Worm (Caenorhabditis elegans) whole organism, L4 larva: ENCODE measurements around the gene C45B2.2.

Experiments
- arid-1 ChIP-seq: fragments of 200-800 bp; sonication (Bioruptor generic); conservative IDR thresholded peaks from 2 replicates; pipeline ENCODE4 v1.3.6; 2022; ENCODE audit warnings: missing genetic modification reagents, missing genetic modification characterization, missing compliant biosample characterization
- ceh-82 ChIP-seq: sonication (generic microtip); optimal IDR thresholded peaks from 2 replicates; lab custom pipeline; 2017; ENCODE audit warnings: missing biosample characterization, missing genetic modification characterization
- dmd-6 ChIP-seq: fragments of 200-800 bp; sonication (Bioruptor generic); IDR thresholded peaks from 2 replicates; pipeline ENCODE4 v1.3.6; 2022; ENCODE audit warnings: missing genetic modification reagents, missing genetic modification characterization, missing compliant biosample characterization
- dve-1 ChIP-seq: sonication (generic microtip); optimal IDR thresholded peaks from 2 replicates; lab custom pipeline; 2017; ENCODE audit warnings: antibody characterized with exemption, mild to moderate bottlenecking, missing genetic modification characterization, missing compliant biosample characterization; ENCODE audit not compliant: insufficient read depth
- fkh-10 ChIP-seq: fragments of 150-350 bp; optimal IDR thresholded peaks from 2 replicates; lab custom pipeline; 2014; ENCODE audit warnings: missing biosample characterization, missing genetic modification reagents, missing genetic modification characterization
- fos-1 ChIP-seq: fragments of 150-350 bp; optimal IDR thresholded peaks from 2 replicates; lab custom pipeline; 2014; ENCODE audit warnings: missing biosample characterization, missing genetic modification characterization
- lin-13 ChIP-seq: fragments of 150-350 bp; optimal IDR thresholded peaks from 2 replicates; lab custom pipeline; 2014; ENCODE audit warnings: missing biosample characterization, missing genetic modification reagents, missing genetic modification characterization
- mes-2 ChIP-seq: sonication (generic microtip); optimal IDR thresholded peaks from 2 replicates; lab custom pipeline; 2016; ENCODE audit warnings: missing genotype, mild to moderate bottlenecking, missing genetic modification characterization, missing compliant biosample characterization; ENCODE audit not compliant: poor library complexity, severe bottlenecking
- nhr-237 ChIP-seq: sonication (generic microtip); optimal IDR thresholded peaks from 2 replicates; lab custom pipeline; 2017; ENCODE audit warnings: missing biosample characterization, missing genetic modification characterization
- pha-4 ChIP-seq, 2 experiments: fragments of 150-350 bp in 1 of 2; fragments of 200-800 bp in 1 of 2; sonication (Bioruptor generic) in 1 of 2; IDR thresholded peaks in 1 of 2; optimal IDR thresholded peaks in 1 of 2; 2 replicates each; pipeline versions ENCODE4 v1.3.6 to Lab custom; 2014 to 2022; ENCODE audit warnings: missing genetic modification characterization in 2 of 2, missing genetic modification reagents in 2 of 2, missing biosample characterization in 1 of 2, missing compliant biosample characterization in 1 of 2
- pqm-1 ChIP-seq: sonication (generic microtip); optimal IDR thresholded peaks from 2 replicates; lab custom pipeline; 2017; ENCODE audit warnings: missing biosample characterization, missing genetic modification characterization

- TF ChIP-seq dve-1 (tag; lab: Kevin White, UChicago) (no peak), ceh-82 (tag; lab: Kevin White, UChicago) (no peak), lin-13 (no peak), pqm-1 (tag; lab: Kevin White, UChicago) (no peak), mes-2 (no peak), fos-1 (tag; lab: Kevin White, UChicago) (no peak), pha-4 (GFP tag; IDR thresholded peaks at IDR 0.05; lab: Robert Waterston, UW) (no peak), pha-4 (tag; optimal IDR thresholded peaks at IDR 0.05; lab: Kevin White, UChicago) (no peak), arid-1 (GFP tag; lab: Robert Waterston, UW) (no peak), fkh-10 (no peak), dmd-6 (GFP tag; lab: Robert Waterston, UW) (no peak), nhr-237 (tag; lab: Kevin White, UChicago) (no peak)
Observed at ce11 chrX:6064385-6064784, 20.2 kb upstream of the C45B2.2 start.
